Worm (Caenorhabditis elegans): ENCODE measurements around the gene clec-38.

The clec-38 gene

DNA sequence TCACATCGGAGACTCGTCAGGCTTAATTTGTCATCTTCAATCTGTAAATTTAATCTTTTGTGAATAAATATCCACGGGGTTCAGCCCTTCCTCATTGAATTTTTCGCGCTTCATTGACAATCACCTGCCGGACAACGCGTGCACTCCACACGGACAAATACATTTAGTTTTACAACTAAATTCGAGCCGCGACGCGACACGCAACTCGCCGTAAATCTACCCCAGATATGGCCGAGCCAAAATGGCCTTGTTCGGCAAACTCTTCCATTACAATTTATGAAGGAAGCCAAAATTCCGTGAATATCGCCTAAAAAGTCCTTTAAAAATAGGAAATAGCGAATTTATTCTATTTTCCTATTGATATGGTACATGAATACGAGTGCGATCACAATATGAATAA is 9.4 kb upstream of the clec-38 start (continued):
- TF ChIP-seq akir-1 (GFP tag; optimal IDR thresholded peaks at IDR 0.05) (no peak), Y67H2A.10 (GFP tag; conservative IDR thresholded peaks at IDR 0.05) (no peak), dpff-1 (tag; optimal IDR thresholded peaks at IDR 0.05) (no peak), gei-17 (GFP tag; optimal IDR thresholded peaks at IDR 0.05) (no peak), ceh-100 (GFP tag; IDR thresholded peaks at IDR 0.05) (peak; percentile 59), ztf-28 (GFP tag; IDR thresholded peaks at IDR 0.05) (0 out of 2 replicates have a peak, but pooled peaks have one; percentile 44), nfya-1 (tag; optimal IDR thresholded peaks at IDR 0.05; ENCODE audit: borderline replicate concordance, insufficient read depth) (no peak), tbx-9 (tag; optimal IDR thresholded peaks at IDR 0.05; ENCODE audit: borderline replicate concordance) (no peak), lin-40 (tag; optimal IDR thresholded peaks at IDR 0.05) (no peak), lin-35 (GFP tag; optimal IDR thresholded peaks at IDR 0.05) (no peak), Y79H2A.3 (GFP tag; conservative IDR thresholded peaks at IDR 0.05) (peak; percentile 95), lin-54 (GFP tag; optimal IDR thresholded peaks at IDR 0.05) (peak; percentile 38), snpc-4 (GFP tag; optimal IDR thresholded peaks at IDR 0.05) (no peak), snpc-4 (tag; optimal IDR thresholded peaks at IDR 0.05) (no peak), B0261.1 (tag; optimal IDR thresholded peaks at IDR 0.05) (no peak), sea-2 (GFP tag; IDR thresholded peaks at IDR 0.05) (no peak), ama-1 (optimal IDR thresholded peaks at IDR 0.05) (no peak), ama-1 (GFP tag; optimal IDR thresholded peaks at IDR 0.05) (no peak), mes-4 (tag; optimal IDR thresholded peaks at IDR 0.05) (no peak), ceh-58 (GFP tag; IDR thresholded peaks at IDR 0.05) (peak; percentile 65; the same call in 1 of the 2 replicates), T07F8.4 (tag; optimal IDR thresholded peaks at IDR 0.05) (no peak), tlf-1 (GFP tag; optimal IDR thresholded peaks at IDR 0.05) (peak; percentile 48), somi-1 (GFP tag; optimal IDR thresholded peaks at IDR 0.05) (no peak), chd-7 (tag; optimal IDR thresholded peaks at IDR 0.05) (no peak), attf-6 (GFP tag; IDR thresholded peaks at IDR 0.05) (peak; percentile 93), bed-1 (GFP tag; IDR thresholded peaks at IDR 0.05) (no peak), F37B4.10 (GFP tag; IDR thresholded peaks at IDR 0.05) (no peak), sdz-38 (tag; optimal IDR thresholded peaks at IDR 0.05) (no peak), repo-1 (tag; optimal IDR thresholded peaks at IDR 0.05) (peak; percentile 59), B0035.1 (tag; optimal IDR thresholded peaks at IDR 0.05) (no peak), Y56A3A.18 (GFP tag; IDR thresholded peaks at IDR 0.05) (0 out of 2 replicates have a peak, but pooled peaks have one; percentile 53), snpc-3.4 (tag; optimal IDR thresholded peaks at IDR 0.05) (no peak), egrh-3 (GFP tag; IDR thresholded peaks at IDR 0.05) (no peak), ceh-27 (GFP tag; optimal IDR thresholded peaks at IDR 0.05) (no peak), egl-44 (GFP tag; IDR thresholded peaks at IDR 0.05) (peak; percentile 27; the same call in 1 of the 2 replicates), ccch-3 (GFP tag; optimal IDR thresholded peaks at IDR 0.05) (no peak), nfya-2 (GFP tag; IDR thresholded peaks at IDR 0.05) (no peak), nhr-80 (tag; optimal IDR thresholded peaks at IDR 0.05) (no peak), hsf-1 (GFP tag; IDR thresholded peaks at IDR 0.05) (peak; percentile 72), nhr-179 (tag; optimal IDR thresholded peaks at IDR 0.05) (no peak), cebp-1 (GFP tag; IDR thresholded peaks at IDR 0.05) (no peak), cebp-1 (tag; optimal IDR thresholded peaks at IDR 0.05) (no peak), mxl-1 (tag; optimal IDR thresholded peaks at IDR 0.05) (no peak), hrde-1 (tag; optimal IDR thresholded peaks at IDR 0.05; ENCODE audit: borderline replicate concordance) (peak; percentile 74), F57A8.1 (GFP tag; optimal IDR thresholded peaks at IDR 0.05) (no peak), sptf-2 (GFP tag; optimal IDR thresholded peaks at IDR 0.05) (no peak), rpc-1 (optimal IDR thresholded peaks at IDR 0.05) (no peak), rpc-1 (tag; optimal IDR thresholded peaks at IDR 0.05) (no peak), B0336.3 (GFP tag; IDR thresholded peaks at IDR 0.05) (peak; percentile 89), zfh-2 (GFP tag; conservative IDR thresholded peaks at IDR 0.05) (no peak), C17E4.6 (GFP tag; IDR thresholded peaks at IDR 0.05) (peak; percentile 63; the same call in 1 of the 2 replicates)
